Worm (Caenorhabditis elegans): ENCODE measurements around the gene F18A1.7.
A peak's percentile ranks its signal among the peaks of the same experiment; 100 is the strongest.

F18A1.7 gene

DNA sequence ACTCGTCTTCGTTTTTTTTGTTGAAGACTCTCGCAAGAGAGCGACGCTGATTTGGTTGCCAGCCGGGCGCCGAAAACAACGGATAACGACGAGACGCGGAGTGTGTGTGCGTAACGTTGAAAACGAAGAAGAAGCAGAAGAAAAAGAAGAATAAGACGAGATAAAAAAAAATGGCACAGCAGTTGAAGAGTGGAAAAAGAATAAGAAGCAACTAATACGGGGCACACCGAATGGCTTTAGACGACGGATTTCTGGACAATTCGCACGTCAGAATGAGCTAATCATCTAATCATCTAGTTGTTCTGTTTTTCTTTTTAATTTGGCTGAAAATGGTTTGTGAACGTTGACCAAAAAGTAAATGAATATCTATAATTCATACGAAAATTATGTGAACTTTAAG is 26.6 kb downstream of the F18A1.7 start:
- TF ChIP-seq unc-62 (GFP tag; optimal IDR thresholded peaks at IDR 0.05 in 1 of 2): no peak
- no peak for TF ChIP-seq unc-62 (tag; optimal IDR thresholded peaks at IDR 0.05)
- TF ChIP-seq skn-1 (tag; optimal IDR thresholded peaks at IDR 0.05): no peak
- TF ChIP-seq aha-1 (tag): peak; percentile 64

DNA sequence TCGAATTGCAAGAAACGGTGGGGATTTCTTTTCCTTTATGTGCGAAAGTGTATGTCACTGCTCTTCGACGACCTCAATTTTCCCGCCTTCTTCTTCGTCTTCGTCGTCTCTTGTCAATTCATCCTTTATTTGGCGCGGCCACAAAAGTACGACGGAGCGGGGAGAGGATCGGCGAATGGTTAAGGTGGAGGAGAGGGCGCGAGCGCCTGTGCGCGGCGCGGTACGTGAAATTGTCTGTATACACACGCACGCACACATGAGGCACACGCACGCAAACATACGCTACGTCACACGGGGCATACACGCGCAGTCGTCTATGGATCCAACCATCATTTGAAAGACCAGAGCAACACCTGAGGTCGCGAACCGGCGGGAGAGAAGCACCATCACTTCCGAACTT is 28.3 kb downstream of the F18A1.7 start:
- TF ChIP-seq set-16 (GFP tag; IDR thresholded peaks at IDR 0.05): peak; percentile 57
- no peak for TF ChIP-seq F10B5.3 (tag; optimal IDR thresholded peaks at IDR 0.05)
- no peak for TF ChIP-seq lim-7 (GFP tag; IDR thresholded peaks at IDR 0.05)
- 0 out of 2 replicates have a peak, but pooled peaks have one; percentile 13 for TF ChIP-seq php-3 (GFP tag; IDR thresholded peaks at IDR 0.05)
- 0 out of 2 replicates have a peak, but pooled peaks have one; percentile 76 for TF ChIP-seq F44E2.7 (GFP tag; IDR thresholded peaks at IDR 0.05)
- peak; percentile 11 for TF ChIP-seq aha-1 (tag)
- TF ChIP-seq hlh-30 (tag; optimal IDR thresholded peaks at IDR 0.05; ENCODE audit: insufficient read depth): peak; percentile 43
- 0 out of 2 replicates have a peak, but pooled peaks have one; percentile 20 for TF ChIP-seq F26F4.8 (GFP tag; conservative IDR thresholded peaks at IDR 0.05)

DNA sequence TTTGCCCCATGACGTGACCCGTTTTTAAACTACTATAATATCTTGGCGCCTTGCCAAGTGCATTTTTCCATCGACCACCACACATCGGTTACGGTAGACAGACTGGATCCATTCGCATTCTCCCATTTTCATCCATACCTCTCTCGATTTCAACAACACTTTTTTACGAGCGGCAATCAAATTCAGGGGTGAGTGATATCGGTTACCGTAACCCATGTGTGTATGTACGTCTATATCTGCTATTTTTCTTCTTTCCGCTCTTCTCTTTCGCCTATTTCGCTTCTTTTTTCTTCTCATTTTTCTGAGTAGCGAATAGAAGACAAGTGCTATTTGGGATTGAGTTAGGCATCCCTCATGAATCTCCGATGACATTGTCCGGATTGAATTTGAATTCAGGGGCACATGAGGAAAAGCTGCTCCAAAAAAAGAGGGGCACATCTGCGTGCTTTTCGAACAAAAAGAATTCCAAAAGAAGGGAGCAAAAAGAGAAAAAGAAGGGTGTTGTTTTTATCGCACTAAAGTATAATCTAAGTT is 31.8 kb downstream of the F18A1.7 start:
- TF ChIP-seq fkh-10 (GFP tag; optimal IDR thresholded peaks at IDR 0.05) (peak; percentile 79), lsy-2 (tag; optimal IDR thresholded peaks at IDR 0.05) (peak in 1 of 2 experiments; percentile 62), ceh-28 (tag; optimal IDR thresholded peaks at IDR 0.05) (no peak)

DNA sequence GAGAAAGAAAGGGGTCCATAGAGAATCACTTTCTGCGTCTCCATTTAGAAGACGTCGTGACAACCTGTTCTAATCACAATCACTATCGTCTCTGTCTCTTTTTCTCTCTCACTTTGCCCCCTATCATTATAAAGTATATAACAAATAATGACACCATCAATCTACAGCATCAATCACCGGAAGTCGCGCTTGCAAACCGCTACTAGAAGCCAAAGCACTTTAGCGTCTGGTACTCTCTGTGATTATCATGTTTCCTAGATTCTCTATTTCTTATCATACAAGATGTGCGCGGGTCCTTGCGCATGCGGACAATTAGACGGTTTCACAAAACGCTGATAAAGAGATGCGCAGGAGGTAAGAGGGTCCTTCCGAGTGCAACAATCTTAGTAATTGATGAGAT is 32.4 kb downstream of the F18A1.7 start:
- TF ChIP-seq ctbp-1 (GFP tag; IDR thresholded peaks at IDR 0.05) (0 out of 2 replicates have a peak, but pooled peaks have one; percentile 14), mxl-3 (GFP tag; optimal IDR thresholded peaks at IDR 0.05) (peak; percentile 41), nhr-10 (tag; optimal IDR thresholded peaks at IDR 0.05) (peak; percentile 61), hlh-11 (tag; optimal IDR thresholded peaks at IDR 0.05) (peak; percentile 12), lin-13 (GFP tag; optimal IDR thresholded peaks at IDR 0.05) (no peak), lin-1 (GFP tag; IDR thresholded peaks at IDR 0.05) (no peak), nhr-48 (tag; optimal IDR thresholded peaks at IDR 0.05) (peak; percentile 62), egl-27 (tag; optimal IDR thresholded peaks at IDR 0.05) (no peak), ztf-11 (tag; optimal IDR thresholded peaks at IDR 0.05) (no peak), nhr-28 (tag; optimal IDR thresholded peaks at IDR 0.05) (peak; percentile 33), dmd-6 (GFP tag; IDR thresholded peaks at IDR 0.05) (peak; percentile 23; the same call in 1 of the 2 replicates), cey-2 (tag; optimal IDR thresholded peaks at IDR 0.05; ENCODE audit: borderline replicate concordance, insufficient read depth) (peak; percentile 69), mdl-1 (tag; optimal IDR thresholded peaks at IDR 0.05) (peak; percentile 3 to 70), F49E8.2 (tag; optimal IDR thresholded peaks at IDR 0.05; ENCODE audit: borderline replicate concordance) (no peak), lin-38 (GFP tag; IDR thresholded peaks at IDR 0.05) (no peak), hif-1 (tag; optimal IDR thresholded peaks at IDR 0.05) (no peak), jun-1 (tag; optimal IDR thresholded peaks at IDR 0.05) (no peak)

DNA sequence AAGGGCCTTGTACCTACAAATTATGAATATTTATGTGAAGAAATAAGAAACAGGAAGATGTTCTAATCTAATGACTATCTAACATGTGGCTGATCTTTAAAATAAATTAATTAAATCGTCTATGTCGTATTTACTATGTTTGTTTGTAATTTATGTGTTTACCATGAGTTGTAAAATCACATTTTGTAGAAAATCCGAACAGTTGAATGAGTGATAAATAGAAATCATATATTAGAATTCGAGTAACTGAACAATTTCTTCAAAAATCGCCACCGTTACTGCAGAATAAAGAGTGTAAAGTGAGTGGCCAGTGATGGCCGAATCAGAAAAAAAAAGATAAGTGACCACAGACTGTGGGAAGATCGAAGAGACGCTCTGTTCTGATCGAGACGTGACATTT is 33.5 kb downstream of the F18A1.7 start:
- no peak for TF ChIP-seq rbr-2 (tag; optimal IDR thresholded peaks at IDR 0.05)
- TF ChIP-seq aha-1 (tag): peak; percentile 93

DNA sequence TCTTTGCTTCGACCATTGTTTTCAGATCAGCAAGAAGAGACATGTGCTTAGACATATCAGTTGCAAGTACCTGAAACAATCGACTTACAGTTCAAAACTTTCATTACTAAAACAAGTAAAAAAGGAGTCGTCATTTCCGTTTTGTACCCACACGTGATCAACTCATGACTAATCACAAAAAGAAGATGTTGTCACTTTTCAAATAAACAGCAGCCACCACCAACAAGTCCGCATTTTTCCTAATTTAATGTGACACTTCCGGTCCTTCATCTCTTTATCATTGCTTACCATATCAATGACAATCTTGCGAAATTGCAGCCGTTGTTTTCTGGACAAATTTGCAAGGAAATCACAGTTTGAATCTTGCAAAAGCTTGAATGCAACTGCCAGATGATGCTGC is 34.9 kb downstream of the F18A1.7 start:
- no peak for TF ChIP-seq jun-1 (tag; optimal IDR thresholded peaks at IDR 0.05)
- peak; percentile 53 for TF ChIP-seq hlh-30 (tag; optimal IDR thresholded peaks at IDR 0.05; ENCODE audit: insufficient read depth)
- peak; percentile 21 for TF ChIP-seq mxl-3 (GFP tag; optimal IDR thresholded peaks at IDR 0.05)

All from whole organism, L4 larva.